Fruit fly (Drosophila melanogaster) whole organism, embryonic: ENCODE data around the gene CG11608.
A peak's percentile ranks its signal among the peaks of the same experiment; 100 is the strongest.

Experiments used
- Ada2b ChIP-seq: fragments of 200-800 bp; sonication (Bioruptor generic); IDR thresholded peaks from 2 replicates; pipeline ENCODE4 v1.3.6; 2022; ENCODE audit warnings: missing biosample characterization, missing genetic modification characterization
- Asciz ChIP-seq: fragments of 200-800 bp; sonication (Bioruptor generic); optimal IDR thresholded peaks from 2 replicates; lab custom pipeline; 2017; ENCODE audit warnings: missing biosample characterization, mild to moderate bottlenecking, missing genetic modification characterization, missing genetic modification reagents
- CG10321 ChIP-seq: fragments of 200-800 bp; sonication (Bioruptor generic); IDR thresholded peaks from 2 replicates; pipeline ENCODE4 v1.3.6; 2022; ENCODE audit warnings: missing biosample characterization, missing genetic modification characterization
- CG10959 ChIP-seq: fragments of 200-800 bp; sonication (Bioruptor generic); IDR thresholded peaks from 2 replicates; pipeline ENCODE4 v1.3.6; 2022; ENCODE audit warnings: missing biosample characterization, missing genetic modification characterization
- CG11695 ChIP-seq: fragments of 200-800 bp; sonication (Bioruptor generic); IDR thresholded peaks from 3 replicates; pipeline ENCODE4 v1.3.6; 2022; ENCODE audit warnings: missing biosample characterization, missing genetic modification characterization
- CG11723 ChIP-seq: fragments of 200-800 bp; sonication (Bioruptor generic); optimal IDR thresholded peaks from 2 replicates; lab custom pipeline; 2017; ENCODE audit warnings: missing biosample characterization, mild to moderate bottlenecking, missing genetic modification characterization
- CG12155 ChIP-seq: fragments of 200-800 bp; sonication (Bioruptor generic); optimal IDR thresholded peaks from 3 replicates; lab custom pipeline; 2016; ENCODE audit warnings: missing biosample characterization, missing genetic modification characterization
- CG14050 ChIP-seq: fragments of 200-800 bp; sonication (Bioruptor generic); IDR thresholded peaks from 3 replicates; pipeline ENCODE4 v1.3.6; 2022; ENCODE audit warnings: missing biosample characterization, missing genetic modification characterization
- CG14860 ChIP-seq: fragments of 200-800 bp; sonication (Bioruptor generic); IDR thresholded peaks from 3 replicates; pipeline ENCODE4 v1.3.6; 2022; ENCODE audit warnings: missing biosample characterization, missing genetic modification characterization; ENCODE audit not compliant: partially characterized antibody
- CG1529 ChIP-seq: fragments of 200-800 bp; sonication (Bioruptor generic); optimal IDR thresholded peaks from 3 replicates; lab custom pipeline; 2018; ENCODE audit warnings: missing biosample characterization, missing genetic modification characterization
- CG18599 ChIP-seq: fragments of 200-800 bp; sonication (Bioruptor generic); optimal IDR thresholded peaks from 3 replicates; lab custom pipeline; 2017; ENCODE audit warnings: missing biosample characterization, missing genetic modification characterization, mild to moderate bottlenecking, moderate library complexity, missing genetic modification reagents
- CG30431 ChIP-seq: fragments of 200-800 bp; sonication (Bioruptor generic); optimal IDR thresholded peaks from 2 replicates; lab custom pipeline; 2017; ENCODE audit warnings: missing biosample characterization, missing genetic modification characterization
- CG34422 ChIP-seq: fragments of 200-800 bp; sonication (Bioruptor generic); IDR thresholded peaks from 3 replicates; pipeline ENCODE4 v1.3.6; 2022; ENCODE audit warnings: missing biosample characterization, missing genetic modification characterization
- CG6683 ChIP-seq: fragments of 200-800 bp; sonication (Bioruptor generic); optimal IDR thresholded peaks from 2 replicates; lab custom pipeline; 2017; ENCODE audit warnings: missing biosample characterization, mild to moderate bottlenecking, missing genetic modification characterization, missing genetic modification reagents
- CG7556 ChIP-seq: fragments of 200-800 bp; sonication (Bioruptor generic); optimal IDR thresholded peaks from 2 replicates; lab custom pipeline; 2017; ENCODE audit warnings: missing biosample characterization, mild to moderate bottlenecking, missing genetic modification characterization
- CG7745 ChIP-seq: fragments of 200-800 bp; sonication (Bioruptor generic); optimal IDR thresholded peaks from 2 replicates; lab custom pipeline; 2018; ENCODE audit warnings: missing biosample characterization, mild to moderate bottlenecking, missing genetic modification characterization, moderate library complexity
- CG8281 ChIP-seq: fragments of 200-800 bp; sonication (Bioruptor generic); optimal IDR thresholded peaks from 2 replicates; lab custom pipeline; 2018; ENCODE audit warnings: missing biosample characterization, mild to moderate bottlenecking, missing genetic modification characterization, moderate library complexity
- CG9437 ChIP-seq: fragments of 200-800 bp; sonication (Bioruptor generic); optimal IDR thresholded peaks from 2 replicates; lab custom pipeline; 2018; ENCODE audit warnings: missing biosample characterization, mild to moderate bottlenecking, missing genetic modification characterization
- CoRest ChIP-seq: fragments of 200-800 bp; sonication (Bioruptor generic); optimal IDR thresholded peaks from 3 replicates; lab custom pipeline; 2018; ENCODE audit warnings: missing biosample characterization, mild to moderate bottlenecking, missing genetic modification characterization, moderate library complexity
- Deaf1 ChIP-seq: fragments of 200-800 bp; optimal IDR thresholded peaks from 3 replicates; lab custom pipeline; 2019; ENCODE audit warnings: missing biosample characterization, mild to moderate bottlenecking, missing genetic modification characterization, moderate library complexity
- E2f2 ChIP-seq: fragments of 200-800 bp; sonication (Bioruptor generic); IDR thresholded peaks from 2 replicates; pipeline ENCODE4 v1.3.6; 2022; ENCODE audit warnings: missing biosample characterization, missing genetic modification characterization
- Fer2 ChIP-seq: fragments of 200-800 bp; sonication (Bioruptor generic); optimal IDR thresholded peaks from 2 replicates; lab custom pipeline; 2018; ENCODE audit warnings: missing biosample characterization, mild to moderate bottlenecking, missing genetic modification characterization, moderate library complexity
- GATAe ChIP-seq: fragments of 200-800 bp; sonication (Bioruptor generic); conservative IDR thresholded peaks from 2 replicates; pipeline ENCODE4 v1.3.6; 2022; ENCODE audit warnings: missing biosample characterization, missing genetic modification characterization
- HLH54F ChIP-seq: fragments of 200-800 bp; sonication (Bioruptor generic); optimal IDR thresholded peaks from 3 replicates; lab custom pipeline; 2016; ENCODE audit warnings: missing biosample characterization, missing genetic modification characterization
- Hmr ChIP-seq: fragments of 200-800 bp; sonication (Bioruptor generic); optimal IDR thresholded peaks from 3 replicates; lab custom pipeline; 2017; ENCODE audit warnings: mild to moderate bottlenecking, missing biosample characterization, missing genetic modification reagents, missing genetic modification characterization
- Mes4 ChIP-seq: fragments of 200-800 bp; sonication (Bioruptor generic); optimal IDR thresholded peaks from 2 replicates; lab custom pipeline; 2016; ENCODE audit warnings: missing biosample characterization, missing genetic modification characterization
- Nf-YA ChIP-seq: fragments of 200-800 bp; sonication (Bioruptor generic); IDR thresholded peaks from 2 replicates; pipeline ENCODE4 v1.3.6; 2022; ENCODE audit warnings: missing biosample characterization, missing genetic modification characterization
- Nf-YC ChIP-seq: fragments of 200-800 bp; optimal IDR thresholded peaks from 3 replicates; lab custom pipeline; 2019; ENCODE audit warnings: missing biosample characterization, mild to moderate bottlenecking, missing genetic modification characterization, moderate library complexity
- Oli ChIP-seq: fragments of 200-800 bp; sonication (Bioruptor generic); optimal IDR thresholded peaks from 2 replicates; lab custom pipeline; 2018; ENCODE audit warnings: missing biosample characterization, mild to moderate bottlenecking, missing genetic modification characterization, moderate library complexity
- Pdp1 ChIP-seq, 2 experiments: fragments of 200-800 bp; sonication (Bioruptor generic); optimal IDR thresholded peaks; 3 replicates each; lab custom pipeline; 2016; ENCODE audit warnings: missing biosample characterization in 2 of 2, missing genetic modification characterization in 2 of 2, mild to moderate bottlenecking in 1 of 2, moderate library complexity in 1 of 2
- caup ChIP-seq: fragments of 200-800 bp; sonication (Bioruptor generic); optimal IDR thresholded peaks from 3 replicates; lab custom pipeline; 2017; ENCODE audit warnings: missing biosample characterization, mild to moderate bottlenecking, missing genetic modification characterization, moderate library complexity; ENCODE audit not compliant: severe bottlenecking
- crc ChIP-seq: fragments of 200-800 bp; sonication (Bioruptor generic); optimal IDR thresholded peaks from 2 replicates; lab custom pipeline; 2016; ENCODE audit warnings: missing biosample characterization, missing genetic modification characterization
- da ChIP-seq: fragments of 200-800 bp; sonication (Bioruptor generic); optimal IDR thresholded peaks from 2 replicates; lab custom pipeline; 2016; ENCODE audit warnings: missing biosample characterization, missing genetic modification characterization
- esg ChIP-seq: fragments of 200-800 bp; sonication (Bioruptor generic); conservative IDR thresholded peaks from 2 replicates; pipeline ENCODE4 v1.3.6; 2022; ENCODE audit warnings: missing biosample characterization, missing genetic modification characterization
- grau ChIP-seq: fragments of 200-800 bp; optimal IDR thresholded peaks from 3 replicates; lab custom pipeline; 2019; ENCODE audit warnings: missing biosample characterization, mild to moderate bottlenecking, missing genetic modification characterization, moderate library complexity
- gt ChIP-seq: fragments of 200-800 bp; sonication (Bioruptor generic); IDR thresholded peaks from 2 replicates; pipeline ENCODE4 v1.3.6; 2022; ENCODE audit warnings: missing biosample characterization, missing genetic modification characterization
- insv ChIP-seq, 2 experiments: fragments of 200-800 bp; sonication (Bioruptor generic); optimal IDR thresholded peaks; 3 replicates each; lab custom pipeline; 2016 to 2018; ENCODE audit warnings: missing biosample characterization in 2 of 2, missing genetic modification characterization in 2 of 2
- nerfin-2 ChIP-seq: fragments of 200-800 bp; sonication (Bioruptor generic); IDR thresholded peaks from 2 replicates; pipeline ENCODE4 v1.3.6; 2022; ENCODE audit warnings: missing biosample characterization, missing genetic modification characterization; ENCODE audit not compliant: partially characterized antibody
- peb ChIP-seq: fragments of 200-800 bp; sonication (Bioruptor generic); IDR thresholded peaks from 2 replicates; pipeline ENCODE4 v1.3.6; 2022; ENCODE audit warnings: missing biosample characterization, missing genetic modification characterization
- psq ChIP-seq: fragments of 200-800 bp; sonication (Bioruptor generic); optimal IDR thresholded peaks from 2 replicates; lab custom pipeline; 2017; ENCODE audit warnings: missing biosample characterization, missing genetic modification characterization
- ranshi ChIP-seq: fragments of 200-800 bp; sonication (Bioruptor generic); IDR thresholded peaks from 2 replicates; pipeline ENCODE4 v1.3.6; 2022; ENCODE audit warnings: missing biosample characterization, missing genetic modification characterization
- ro ChIP-seq: fragments of 200-800 bp; sonication (Bioruptor generic); IDR thresholded peaks from 2 replicates; pipeline ENCODE4 v1.3.6; 2022; ENCODE audit warnings: missing biosample characterization, missing genetic modification characterization
- seq ChIP-seq: fragments of 200-800 bp; sonication (Bioruptor generic); IDR thresholded peaks from 2 replicates; pipeline ENCODE4 v1.3.6; 2022; ENCODE audit warnings: missing biosample characterization, missing genetic modification characterization
- sisA ChIP-seq: fragments of 200-800 bp; sonication (Bioruptor generic); IDR thresholded peaks from 2 replicates; pipeline ENCODE4 v1.3.6; 2022; ENCODE audit warnings: missing biosample characterization, missing genetic modification characterization
- ssp ChIP-seq: fragments of 200-800 bp; sonication (Bioruptor generic); IDR thresholded peaks from 2 replicates; pipeline ENCODE4 v1.3.6; 2022; ENCODE audit warnings: missing biosample characterization, missing genetic modification characterization
- stc ChIP-seq: fragments of 200-800 bp; sonication (Bioruptor generic); IDR thresholded peaks from 2 replicates; pipeline ENCODE4 v1.3.6; 2022; ENCODE audit warnings: missing biosample characterization, missing genetic modification characterization
- ttk ChIP-seq: fragments of 200-800 bp; sonication (Bioruptor generic); IDR thresholded peaks from 2 replicates; pipeline ENCODE4 v2.1.2; 2022; ENCODE audit warnings: missing biosample characterization, missing genetic modification characterization
- yki ChIP-seq: fragments of >200 bp; optimal IDR thresholded peaks from 3 replicates; lab custom pipeline; 2018
- z ChIP-seq: fragments of 200-800 bp; sonication (Bioruptor generic); IDR thresholded peaks from 3 replicates; pipeline ENCODE4 v1.3.6; 2022; ENCODE audit warnings: missing biosample characterization, missing genetic modification characterization

Gene CG11608

dm6 chr3R:12653511-12654252 lies 15.4 kb downstream of the CG11608 start (continued):
- peak; percentile 72 for TF ChIP-seq gt
- peak; percentile 60 for TF ChIP-seq caup (GFP tag; lab: Kevin White, UChicago)
- peak; percentile 69 for TF ChIP-seq Mes4 (GFP tag; lab: Kevin White, UChicago)
- TF ChIP-seq Nf-YC (tag; lab: Kevin White, UChicago) = peak; percentile 58
- TF ChIP-seq CoRest (tag; lab: Kevin White, UChicago) = peak; percentile 91
- peak; percentile 85 for TF ChIP-seq CG11723 (GFP tag; lab: Kevin White, UChicago)
- peak; percentile 54; the same call in 1 of the 2 replicates for TF ChIP-seq peb (GFP tag; lab: Robert Waterston, UW)
- TF ChIP-seq CG30431 (GFP tag; lab: Kevin White, UChicago) = peak; percentile 74
- TF ChIP-seq yki (lab: Kevin White, UChicago) = no peak
- TF ChIP-seq CG9437 (GFP tag; lab: Kevin White, UChicago) = peak; percentile 84
- no peak for TF ChIP-seq CG7745 (tag; lab: Kevin White, UChicago)
- TF ChIP-seq CG6683 (GFP tag; lab: Kevin White, UChicago) = no peak
- peak; percentile 77; the same call in 2 of the 3 replicates for TF ChIP-seq CG34422
- TF ChIP-seq HLH54F = peak; percentile 68
- TF ChIP-seq Nf-YA (GFP tag; lab: Robert Waterston, UW) = peak; percentile 65
- peak; percentile 89 for TF ChIP-seq esg (GFP tag; lab: Robert Waterston, UW)
- TF ChIP-seq da = peak; percentile 6
- TF ChIP-seq Oli (tag; lab: Kevin White, UChicago) = peak; percentile 93
- TF ChIP-seq ranshi (GFP tag; lab: Robert Waterston, UW) = peak; percentile 76
- peak; percentile 67 for TF ChIP-seq CG8281 (tag; lab: Kevin White, UChicago)
- TF ChIP-seq grau (tag; lab: Kevin White, UChicago) = peak; percentile 85
- TF ChIP-seq sisA (GFP tag; lab: Robert Waterston, UW) = peak; percentile 91
- peak; percentile 39 for TF ChIP-seq GATAe (GFP tag; lab: Robert Waterston, UW)
- TF ChIP-seq CG1529 (GFP tag; lab: Kevin White, UChicago) = peak; percentile 83
- TF ChIP-seq CG12155 = peak; percentile 57
- peak; percentile 85; the same call in 2 of the 3 replicates for TF ChIP-seq CG11695 (GFP tag; lab: Robert Waterston, UW)
- TF ChIP-seq z (GFP tag; lab: Robert Waterston, UW) = peak; percentile 84
- TF ChIP-seq ttk (GFP tag; lab: Robert Waterston, UW) = peak; percentile 86
- TF ChIP-seq CG14860 (GFP tag; lab: Robert Waterston, UW) = 0 out of 3 replicates have a peak, but pooled peaks have one; percentile 19
- peak; percentile 81 to 99 for TF ChIP-seq Pdp1 (GFP tag; optimal IDR thresholded peaks at IDR 0.05; lab: Kevin White, UChicago)
- TF ChIP-seq stc (GFP tag; lab: Robert Waterston, UW) = peak; percentile 87
- peak; percentile 57 for TF ChIP-seq E2f2 (GFP tag; lab: Robert Waterston, UW)
- peak; percentile 89 for TF ChIP-seq seq (GFP tag; lab: Robert Waterston, UW)
- no peak for TF ChIP-seq insv (GFP tag; optimal IDR thresholded peaks at IDR 0.05; lab: Kevin White, UChicago)
- TF ChIP-seq nerfin-2 (GFP tag; lab: Robert Waterston, UW) = 0 out of 2 replicates have a peak, but pooled peaks have one; percentile 18
- TF ChIP-seq CG10321 (GFP tag; lab: Robert Waterston, UW) = peak; percentile 51; the same call in 1 of the 2 replicates
- peak; percentile 85 for TF ChIP-seq CG7556
- peak; percentile 69 for TF ChIP-seq Hmr
- TF ChIP-seq ssp (GFP tag; lab: Robert Waterston, UW) = peak; percentile 69
- peak; percentile 75 for TF ChIP-seq CG18599 (GFP tag; lab: Kevin White, UChicago)
- peak; percentile 54; the same call in 1 of the 2 replicates for TF ChIP-seq ro (GFP tag; lab: Robert Waterston, UW)
- TF ChIP-seq psq (GFP tag; lab: Kevin White, UChicago) = peak; percentile 13
- TF ChIP-seq Deaf1 (tag; lab: Kevin White, UChicago) = peak; percentile 47
- TF ChIP-seq crc (GFP tag; lab: Kevin White, UChicago) = peak; percentile 73
- peak; percentile 75 for TF ChIP-seq CG14050 (GFP tag; lab: Robert Waterston, UW)
- TF ChIP-seq Fer2 (tag; lab: Kevin White, UChicago) = peak; percentile 61
- peak; percentile 77 for TF ChIP-seq Ada2b (GFP tag; lab: Robert Waterston, UW)
- peak; percentile 84 for TF ChIP-seq Asciz (GFP tag; lab: Kevin White, UChicago)
- peak; percentile 40; the same call in 1 of the 2 replicates for TF ChIP-seq CG10959 (GFP tag; lab: Robert Waterston, UW)
